Fruit fly (Drosophila melanogaster): Measurements from ENCODE around the gene mRpL21.

dm6 chr3L:19229491-19229890, 25.4 kb downstream of the mRpL21 start:
- no peak for TF ChIP-seq sima (GFP tag; optimal IDR thresholded peaks at IDR 0.05)
- no peak for TF ChIP-seq Dbx (GFP tag; IDR thresholded peaks at IDR 0.05)
- TF ChIP-seq ash1 (GFP tag; optimal IDR thresholded peaks at IDR 0.05): no peak
- no peak for TF ChIP-seq lab (GFP tag; optimal IDR thresholded peaks at IDR 0.05)
- TF ChIP-seq CG8765 (GFP tag; IDR thresholded peaks at IDR 0.05): no peak
- no peak for TF ChIP-seq CG7745 (tag; optimal IDR thresholded peaks at IDR 0.05)
- no peak for TF ChIP-seq CG30403 (GFP tag; optimal IDR thresholded peaks at IDR 0.05)
- no peak for TF ChIP-seq dysf (GFP tag; IDR thresholded peaks at IDR 0.05)
- no peak for TF ChIP-seq CG9817 (tag; optimal IDR thresholded peaks at IDR 0.05)
- TF ChIP-seq unc-4 (GFP tag; IDR thresholded peaks at IDR 0.05; ENCODE audit: partially characterized antibody): no peak
